Fruit fly (Drosophila melanogaster): ENCODE measurements around the gene CG5860.

CG5860 gene

dm6 chr3R:17394318-17395188, 14.9 kb upstream of the CG5860 start, which contains the start of gene CREG (continued):
- TF ChIP-seq CG42726 (GFP tag; IDR thresholded peaks at IDR 0.05; ENCODE audit: partially characterized antibody) = no peak
- no peak for TF ChIP-seq dm (GFP tag; optimal IDR thresholded peaks at IDR 0.05)
- TF ChIP-seq CG14050 (GFP tag; IDR thresholded peaks at IDR 0.05) = no peak
- no peak for TF ChIP-seq CG11456 (GFP tag; IDR thresholded peaks at IDR 0.05)
- no peak for TF ChIP-seq CG12236 (GFP tag; optimal IDR thresholded peaks at IDR 0.05)
- no peak for TF ChIP-seq CG2889 (GFP tag; IDR thresholded peaks at IDR 0.05)
- TF ChIP-seq CG4424 (GFP tag; optimal IDR thresholded peaks at IDR 0.05) = peak; percentile 11
- peak; percentile 16 for TF ChIP-seq Oli (tag; optimal IDR thresholded peaks at IDR 0.05)
- TF ChIP-seq gfzf (GFP tag; optimal IDR thresholded peaks at IDR 0.05) = no peak
- TF ChIP-seq sr (GFP tag; IDR thresholded peaks at IDR 0.05) = no peak
- no peak for TF ChIP-seq CG15269 (tag; optimal IDR thresholded peaks at IDR 0.05)
- TF ChIP-seq CG3163 (GFP tag; optimal IDR thresholded peaks at IDR 0.05) = no peak
- TF ChIP-seq lola (GFP tag; optimal IDR thresholded peaks at IDR 0.05) = peak in 1 of 3 experiments; percentile 57
- TF ChIP-seq pros (GFP tag; optimal IDR thresholded peaks at IDR 0.05) = no peak
- no peak for TF ChIP-seq CG34376 (GFP tag; optimal IDR thresholded peaks at IDR 0.05)
- TF ChIP-seq fd3F (GFP tag; optimal IDR thresholded peaks at IDR 0.05) = no peak
- TF ChIP-seq Med (GFP tag) = peak; percentile 71
- no peak for TF ChIP-seq Lim3 (GFP tag; IDR thresholded peaks at IDR 0.05)
- no peak for TF ChIP-seq run (tag; optimal IDR thresholded peaks at IDR 0.05)
- no peak for TF ChIP-seq tin (GFP tag; optimal IDR thresholded peaks at IDR 0.05)
- peak; percentile 35 for TF ChIP-seq grn (GFP tag; optimal IDR thresholded peaks at IDR 0.05)
- TF ChIP-seq Rfx (GFP tag; IDR thresholded peaks at IDR 0.05) = 0 out of 2 replicates have a peak, but pooled peaks have one; percentile 4
- no peak for TF ChIP-seq CG2199 (GFP tag; IDR thresholded peaks at IDR 0.05)
- TF ChIP-seq jigr1 (GFP tag; IDR thresholded peaks at IDR 0.05) = no peak
- TF ChIP-seq CG1529 (GFP tag; optimal IDR thresholded peaks at IDR 0.05) = no peak
- TF ChIP-seq Dbx (GFP tag; IDR thresholded peaks at IDR 0.05) = no peak
- no peak for TF ChIP-seq tio (GFP tag; optimal IDR thresholded peaks at IDR 0.05)
- no peak for TF ChIP-seq unc-4 (GFP tag; IDR thresholded peaks at IDR 0.05; ENCODE audit: partially characterized antibody)
- no peak for TF ChIP-seq pfk (GFP tag; optimal IDR thresholded peaks at IDR 0.05)
- no peak for TF ChIP-seq GATAe (GFP tag; conservative IDR thresholded peaks at IDR 0.05)
- peak; percentile 40 for TF ChIP-seq grau (tag; optimal IDR thresholded peaks at IDR 0.05)
- TF ChIP-seq CG5180 (GFP tag; optimal IDR thresholded peaks at IDR 0.05) = no peak
- peak; percentile 6 for TF ChIP-seq ind (GFP tag; optimal IDR thresholded peaks at IDR 0.05)
- TF ChIP-seq Max (GFP tag; optimal IDR thresholded peaks at IDR 0.05) = peak; percentile 8
- peak; percentile 58 for TF ChIP-seq Elba2 (GFP tag; optimal IDR thresholded peaks at IDR 0.05)
- no peak for TF ChIP-seq nerfin-2 (GFP tag; IDR thresholded peaks at IDR 0.05; ENCODE audit: partially characterized antibody)
- no peak for TF ChIP-seq fru (optimal IDR thresholded peaks at IDR 0.05)
- TF ChIP-seq disco-r (GFP tag; optimal IDR thresholded peaks at IDR 0.05) = no peak
- no peak for TF ChIP-seq Ssrp (tag; optimal IDR thresholded peaks at IDR 0.05)
- no peak for TF ChIP-seq CG32767 (GFP tag; IDR thresholded peaks at IDR 0.05)
- peak; percentile 1 for TF ChIP-seq CG10274 (GFP tag; optimal IDR thresholded peaks at IDR 0.05)
- TF ChIP-seq lilli (GFP tag; optimal IDR thresholded peaks at IDR 0.05) = peak; percentile 17
- no peak for TF ChIP-seq Ada2b (GFP tag; IDR thresholded peaks at IDR 0.05)
- TF ChIP-seq Bdp1 (GFP tag; optimal IDR thresholded peaks at IDR 0.05) = no peak
- no peak for TF ChIP-seq bowl (GFP tag; IDR thresholded peaks at IDR 0.05)
- no peak for TF ChIP-seq nom (GFP tag; optimal IDR thresholded peaks at IDR 0.05)
- TF ChIP-seq Sry-β (GFP tag; optimal IDR thresholded peaks at IDR 0.05) = no peak
- no peak for TF ChIP-seq stc (GFP tag; IDR thresholded peaks at IDR 0.05)
- TF ChIP-seq vnd (GFP tag; IDR thresholded peaks at IDR 0.05; ENCODE audit: partially characterized antibody) = no peak
- TF ChIP-seq MBD-R2 (GFP tag; IDR thresholded peaks at IDR 0.05) = peak; percentile 32; the same call in 1 of the 2 replicates

Measured in whole organism, embryonic.